Worm (Caenorhabditis elegans) whole organism, L3 larva: Measurements from ENCODE around the gene sid-5.

Experiments used
- ceh-28 ChIP-seq: fragments of 150-350 bp; optimal IDR thresholded peaks from 2 replicates; lab custom pipeline; 2014; ENCODE audit warnings: missing biosample characterization, missing genetic modification reagents, missing genetic modification characterization
- elt-2 ChIP-seq: sonication (generic microtip); optimal IDR thresholded peaks from 2 replicates; lab custom pipeline; 2016; ENCODE audit warnings: missing genetic modification reagents, mild to moderate bottlenecking, missing genetic modification characterization, missing compliant biosample characterization
- nfya-1 ChIP-seq: sonication (generic microtip); optimal IDR thresholded peaks from 2 replicates; lab custom pipeline; 2017; ENCODE audit warnings: missing genetic modification characterization, mild to moderate bottlenecking, missing compliant biosample characterization, antibody characterized with exemption, moderate library complexity; ENCODE audit not compliant: insufficient read depth
- pha-4 ChIP-seq: fragments of 150-350 bp; optimal IDR thresholded peaks from 2 replicates; lab custom pipeline; 2014; ENCODE audit warnings: missing biosample characterization, missing genetic modification reagents, missing genetic modification characterization
- snpc-4 ChIP-seq: fragments of 150-350 bp; optimal IDR thresholded peaks from 2 replicates; lab custom pipeline; 2014; ENCODE audit warnings: missing biosample characterization, missing genetic modification characterization
- zag-1 ChIP-seq: fragments of 150-350 bp; optimal IDR thresholded peaks from 2 replicates; lab custom pipeline; 2014; ENCODE audit warnings: missing biosample characterization, missing genetic modification characterization

- no peak for TF ChIP-seq zag-1
- no peak for TF ChIP-seq pha-4 (tag; lab: Kevin White, UChicago)
- no peak for TF ChIP-seq snpc-4
- no peak for TF ChIP-seq nfya-1
- no peak for TF ChIP-seq ceh-28 (tag; lab: Kevin White, UChicago)
- no peak for TF ChIP-seq elt-2 (tag; lab: Kevin White, UChicago)
Observed at ce11 chrX:6861564-6861963, 43.0 kb upstream of the sid-5 start.
